Fruit fly (Drosophila melanogaster): ENCODE results near the gene bif.

The bif gene

DNA sequence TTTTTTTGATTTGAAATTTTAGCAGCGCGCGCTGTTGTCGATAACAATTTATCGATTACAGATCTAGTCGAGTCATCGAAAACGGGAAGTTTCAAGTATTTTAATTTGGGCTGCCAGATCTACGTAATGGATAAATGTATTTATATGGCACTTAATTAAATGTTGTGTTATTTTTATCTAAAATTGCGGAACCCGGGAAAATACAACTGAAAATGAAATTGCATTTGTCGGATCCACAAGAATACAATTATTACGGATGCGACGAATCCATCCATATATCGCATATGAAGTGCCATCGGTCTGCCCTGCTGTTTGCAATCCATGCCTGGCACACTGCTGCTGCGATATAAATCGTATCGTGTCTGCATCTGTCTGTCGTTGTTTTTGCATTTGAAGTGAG lies 41.4 kb downstream of the bif start, which contains the start of gene Tango10 (continued):
- TF ChIP-seq peb (GFP tag; IDR thresholded peaks at IDR 0.05) (peak; percentile 18; the same call in 1 of the 2 replicates), Sry-β (GFP tag; optimal IDR thresholded peaks at IDR 0.05) (no peak), CG9876 (GFP tag; optimal IDR thresholded peaks at IDR 0.05) (peak; percentile 18), dimm (GFP tag; IDR thresholded peaks at IDR 0.05) (no peak), Poxn (GFP tag; IDR thresholded peaks at IDR 0.05) (no peak), Spps (tag; optimal IDR thresholded peaks at IDR 0.05) (no peak), CoRest (tag; optimal IDR thresholded peaks at IDR 0.05) (peak; percentile 61), CG2889 (GFP tag; IDR thresholded peaks at IDR 0.05) (0 out of 3 replicates have a peak, but pooled peaks have one; percentile 39), CG5245 (GFP tag; optimal IDR thresholded peaks at IDR 0.05) (no peak), CG10431 (GFP tag; optimal IDR thresholded peaks at IDR 0.05) (no peak), HmgD (GFP tag; optimal IDR thresholded peaks at IDR 0.05) (peak; percentile 22), gcm2 (GFP tag; optimal IDR thresholded peaks at IDR 0.05) (peak; percentile 21), B-H2 (GFP tag; optimal IDR thresholded peaks at IDR 0.05) (no peak), CG17912 (GFP tag; optimal IDR thresholded peaks at IDR 0.05) (no peak), fd96Cb (tag; optimal IDR thresholded peaks at IDR 0.05) (peak; percentile 34), CTCF (GFP tag; optimal IDR thresholded peaks at IDR 0.05) (peak; percentile 24), phol (tag; optimal IDR thresholded peaks at IDR 0.05) (peak; percentile 86), bowl (GFP tag; IDR thresholded peaks at IDR 0.05) (no peak), Opbp (GFP tag; IDR thresholded peaks at IDR 0.05; ENCODE audit: partially characterized antibody) (peak; percentile 60; the same call in 2 of the 3 replicates), CG17328 (GFP tag; IDR thresholded peaks at IDR 0.05) (no peak; the same call in 1 of the 2 replicates), Elba2 (GFP tag; optimal IDR thresholded peaks at IDR 0.05) (no peak), CG10321 (GFP tag; IDR thresholded peaks at IDR 0.05) (no peak), esg (GFP tag; conservative IDR thresholded peaks at IDR 0.05) (peak; percentile 52; the same call in 1 of the 2 replicates), CG4854 (GFP tag; optimal IDR thresholded peaks at IDR 0.05) (no peak), Bdp1 (GFP tag; optimal IDR thresholded peaks at IDR 0.05) (no peak), salm (tag; optimal IDR thresholded peaks at IDR 0.05) (no peak), Optix (GFP tag; IDR thresholded peaks at IDR 0.05) (peak; percentile 45; the same call in 1 of the 3 replicates), CG10979 (tag; optimal IDR thresholded peaks at IDR 0.05) (peak; percentile 63), btn (GFP tag; optimal IDR thresholded peaks at IDR 0.05) (no peak), CG13424 (tag; optimal IDR thresholded peaks at IDR 0.05) (peak; percentile 81), CG14965 (GFP tag; optimal IDR thresholded peaks at IDR 0.05; ENCODE audit: borderline replicate concordance) (no peak), ac (GFP tag; optimal IDR thresholded peaks at IDR 0.05) (no peak), CrebB (tag; optimal IDR thresholded peaks at IDR 0.05) (no peak), CG15601 (tag; optimal IDR thresholded peaks at IDR 0.05) (peak; percentile 42), fd3F (GFP tag; optimal IDR thresholded peaks at IDR 0.05) (no peak), CG30431 (GFP tag; optimal IDR thresholded peaks at IDR 0.05) (no peak), pb (GFP tag; optimal IDR thresholded peaks at IDR 0.05) (no peak), dan (GFP tag; IDR thresholded peaks at IDR 0.05) (no peak), sob (GFP tag; IDR thresholded peaks at IDR 0.05) (peak; percentile 61), pzg (GFP tag; optimal IDR thresholded peaks at IDR 0.05) (peak; percentile 72), CG14050 (GFP tag; IDR thresholded peaks at IDR 0.05) (0 out of 3 replicates have a peak, but pooled peaks have one; percentile 11), CG1792 (GFP tag; optimal IDR thresholded peaks at IDR 0.05) (peak; percentile 57), CG2199 (GFP tag; IDR thresholded peaks at IDR 0.05) (no peak), so (GFP tag; IDR thresholded peaks at IDR 0.05) (no peak), CG31224 (GFP tag; IDR thresholded peaks at IDR 0.05) (peak; percentile 35; the same call in 1 of the 2 replicates), Lhr (GFP tag; optimal IDR thresholded peaks at IDR 0.05) (peak; percentile 2), CG13624 (GFP tag; optimal IDR thresholded peaks at IDR 0.05) (peak; percentile 39), zf30C (GFP tag; optimal IDR thresholded peaks at IDR 0.05) (no peak), CG6689 (GFP tag; IDR thresholded peaks at IDR 0.05) (no peak), eve (GFP tag; optimal IDR thresholded peaks at IDR 0.05) (no peak), CG7963 (GFP tag; IDR thresholded peaks at IDR 0.05; ENCODE audit: partially characterized antibody) (no peak), Dad (GFP tag; optimal IDR thresholded peaks at IDR 0.05) (peak; percentile 39)

All from whole organism, embryonic.